Worm (Caenorhabditis elegans) whole organism, L2 larva: ENCODE data around the gene glb-17.

Experiments used
- aly-2 ChIP-seq: fragments of 150-350 bp; optimal IDR thresholded peaks from 2 replicates; lab custom pipeline; 2014; ENCODE audit warnings: missing biosample characterization, missing genetic modification characterization
- ama-1 ChIP-seq: fragments of 150-350 bp; optimal IDR thresholded peaks from 2 replicates; lab custom pipeline; 2018; ENCODE audit warnings: inconsistent platforms
- elt-1 ChIP-seq: fragments of 150-350 bp; optimal IDR thresholded peaks from 2 replicates; lab custom pipeline; 2014; ENCODE audit warnings: missing biosample characterization, missing genetic modification characterization
- elt-3 ChIP-seq: sonication (generic microtip); optimal IDR thresholded peaks from 2 replicates; lab custom pipeline; 2017; ENCODE audit warnings: missing biosample characterization, missing genetic modification characterization
- lsy-2 ChIP-seq, 2 experiments: fragments of 150-350 bp in 1 of 2; sonication (generic microtip) in 1 of 2; optimal IDR thresholded peaks; 2 replicates each; lab custom pipeline; 2014 to 2017; ENCODE audit warnings: missing biosample characterization in 2 of 2, missing genetic modification characterization in 2 of 2
- mdl-1 ChIP-seq, 2 experiments: fragments of 150-350 bp in 1 of 2; sonication (generic microtip) in 1 of 2; optimal IDR thresholded peaks; 2 replicates each; lab custom pipeline; 2017; ENCODE audit warnings: missing biosample characterization in 2 of 2, missing genetic modification characterization in 2 of 2
- nhr-11 ChIP-seq: fragments of 150-350 bp; optimal IDR thresholded peaks from 2 replicates; lab custom pipeline; 2014; ENCODE audit warnings: missing biosample characterization, missing genetic modification characterization
- nhr-12 ChIP-seq: fragments of 150-350 bp; optimal IDR thresholded peaks from 2 replicates; lab custom pipeline; 2014; ENCODE audit warnings: missing biosample characterization, missing genetic modification characterization
- nhr-77 ChIP-seq: fragments of 150-350 bp; optimal IDR thresholded peaks from 2 replicates; lab custom pipeline; 2014; ENCODE audit warnings: missing biosample characterization, missing genetic modification characterization
- unc-62 ChIP-seq: fragments of 150-350 bp; optimal IDR thresholded peaks from 2 replicates; lab custom pipeline; 2014; ENCODE audit warnings: missing biosample characterization, missing genetic modification reagents, missing genetic modification characterization
- ztf-4 ChIP-seq: fragments of 150-350 bp; optimal IDR thresholded peaks from 2 replicates; lab custom pipeline; 2014; ENCODE audit warnings: missing biosample characterization, missing genetic modification characterization

DNA sequence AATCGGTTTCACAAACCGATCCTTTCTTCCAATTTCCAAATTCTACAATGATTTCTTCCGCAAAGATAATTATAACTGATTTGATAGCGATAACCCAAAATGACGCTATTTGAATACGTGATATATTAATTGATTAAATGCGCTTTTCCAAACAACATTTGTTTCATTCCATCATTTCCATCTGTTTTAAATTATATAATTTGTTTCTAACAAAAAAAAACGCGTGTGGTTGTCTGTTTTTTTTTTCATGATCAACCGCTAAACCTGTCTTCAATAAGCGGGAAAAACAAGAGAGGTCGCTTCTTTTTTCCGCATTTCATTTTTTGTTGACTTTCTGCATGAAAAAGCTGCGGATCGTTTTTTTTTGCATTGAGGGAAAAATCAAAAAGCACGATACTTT lies 20.5 kb upstream of the glb-17 start:
- no peak for TF ChIP-seq ztf-4 (tag; lab: Kevin White, UChicago)
- no peak for TF ChIP-seq nhr-77 (tag; lab: Kevin White, UChicago)
- TF ChIP-seq unc-62 (GFP tag; lab: Kevin White, UChicago): no peak
- TF ChIP-seq elt-3 (tag; lab: Kevin White, UChicago): no peak
- TF ChIP-seq aly-2 (tag; lab: Kevin White, UChicago): no peak
- TF ChIP-seq nhr-11 (tag; lab: Kevin White, UChicago): no peak
- no peak for TF ChIP-seq mdl-1 (tag; optimal IDR thresholded peaks at IDR 0.05; lab: Kevin White, UChicago)
- no peak for TF ChIP-seq elt-1 (tag; lab: Kevin White, UChicago)
- no peak for TF ChIP-seq ama-1 (lab: Kevin White, UChicago)
- TF ChIP-seq nhr-12 (tag; lab: Kevin White, UChicago): no peak
- no peak for TF ChIP-seq lsy-2 (tag; optimal IDR thresholded peaks at IDR 0.05; lab: Kevin White, UChicago)
